Fruit fly (Drosophila melanogaster) whole organism, embryonic: ENCODE results near the gene CG33293.

ENCODE experiments used
- Aef1 ChIP-seq: fragments of 200-800 bp; sonication (Bioruptor generic); IDR thresholded peaks from 3 replicates; pipeline ENCODE4 v1.3.6; 2022; ENCODE audit warnings: missing biosample characterization, missing genetic modification characterization
- Antp ChIP-seq: fragments of 200-800 bp; sonication (Bioruptor generic); optimal IDR thresholded peaks from 3 replicates; lab custom pipeline; 2016; ENCODE audit warnings: missing biosample characterization, missing genetic modification characterization
- CG10147 ChIP-seq: fragments of 200-800 bp; sonication (Bioruptor generic); optimal IDR thresholded peaks from 2 replicates; lab custom pipeline; 2019; ENCODE audit warnings: missing biosample characterization, mild to moderate bottlenecking, missing genetic modification characterization, moderate library complexity
- CG10431 ChIP-seq: fragments of 200-800 bp; sonication (Bioruptor generic); optimal IDR thresholded peaks from 3 replicates; lab custom pipeline; 2018; ENCODE audit warnings: missing biosample characterization, mild to moderate bottlenecking, missing genetic modification characterization
- CG12071 ChIP-seq: fragments of 200-800 bp; sonication (Bioruptor generic); optimal IDR thresholded peaks from 3 replicates; lab custom pipeline; 2018; ENCODE audit warnings: missing biosample characterization, mild to moderate bottlenecking, missing genetic modification characterization
- CG14050 ChIP-seq: fragments of 200-800 bp; sonication (Bioruptor generic); IDR thresholded peaks from 3 replicates; pipeline ENCODE4 v1.3.6; 2022; ENCODE audit warnings: missing biosample characterization, missing genetic modification characterization
- CG14710 ChIP-seq: fragments of 200-800 bp; sonication (Bioruptor generic); optimal IDR thresholded peaks from 3 replicates; lab custom pipeline; 2019; ENCODE audit warnings: missing biosample characterization, mild to moderate bottlenecking, missing genetic modification characterization, moderate library complexity
- CG17829 ChIP-seq: fragments of 200-800 bp; optimal IDR thresholded peaks from 2 replicates; lab custom pipeline; 2019; ENCODE audit warnings: missing biosample characterization, mild to moderate bottlenecking, missing genetic modification characterization, moderate library complexity
- CG1832 ChIP-seq: fragments of 200-800 bp; sonication (Bioruptor generic); optimal IDR thresholded peaks from 2 replicates; lab custom pipeline; 2017; ENCODE audit warnings: missing biosample characterization, mild to moderate bottlenecking, missing genetic modification characterization, inconsistent platforms
- CG18476 ChIP-seq: fragments of 200-800 bp; sonication (Bioruptor generic); optimal IDR thresholded peaks from 2 replicates; lab custom pipeline; 2016; ENCODE audit warnings: missing biosample characterization, mild to moderate bottlenecking, missing genetic modification characterization
- CG2678 ChIP-seq: fragments of 200-800 bp; sonication (Bioruptor generic); optimal IDR thresholded peaks from 3 replicates; lab custom pipeline; 2019; ENCODE audit warnings: missing biosample characterization, mild to moderate bottlenecking, missing genetic modification characterization, moderate library complexity
- CG2712 ChIP-seq: fragments of 200-800 bp; optimal IDR thresholded peaks from 3 replicates; lab custom pipeline; 2019; ENCODE audit warnings: missing biosample characterization, mild to moderate bottlenecking, missing genetic modification characterization, moderate library complexity
- CG30020 ChIP-seq: fragments of 200-800 bp; optimal IDR thresholded peaks from 2 replicates; lab custom pipeline; 2019; ENCODE audit warnings: missing biosample characterization, mild to moderate bottlenecking, missing genetic modification characterization, moderate library complexity
- CG34422 ChIP-seq: fragments of 200-800 bp; sonication (Bioruptor generic); IDR thresholded peaks from 3 replicates; pipeline ENCODE4 v1.3.6; 2022; ENCODE audit warnings: missing biosample characterization, missing genetic modification characterization
- CG5180 ChIP-seq: fragments of 200-800 bp; sonication (Bioruptor generic); optimal IDR thresholded peaks from 3 replicates; lab custom pipeline; 2017; ENCODE audit warnings: missing biosample characterization, missing genetic modification characterization, mild to moderate bottlenecking, moderate library complexity, missing genetic modification reagents
- CG7271 ChIP-seq: fragments of 200-800 bp; sonication (Bioruptor generic); optimal IDR thresholded peaks from 2 replicates; lab custom pipeline; 2018; ENCODE audit warnings: missing biosample characterization, mild to moderate bottlenecking, missing genetic modification characterization, moderate library complexity
- CG8359 ChIP-seq: fragments of 200-800 bp; sonication (Bioruptor generic); optimal IDR thresholded peaks from 2 replicates; lab custom pipeline; 2017; ENCODE audit warnings: missing biosample characterization, mild to moderate bottlenecking, missing genetic modification characterization, borderline replicate concordance
- CG9932 ChIP-seq: fragments of 200-800 bp; sonication (Bioruptor generic); IDR thresholded peaks from 2 replicates; pipeline ENCODE4 v1.3.6; 2022; ENCODE audit warnings: missing biosample characterization, missing genetic modification characterization
- D19B ChIP-seq: fragments of 200-800 bp; sonication (Bioruptor generic); optimal IDR thresholded peaks from 2 replicates; lab custom pipeline; 2017; ENCODE audit warnings: missing biosample characterization, mild to moderate bottlenecking, missing genetic modification characterization
- Elba2 ChIP-seq: fragments of 200-800 bp; sonication (Bioruptor generic); optimal IDR thresholded peaks from 3 replicates; lab custom pipeline; 2016; ENCODE audit warnings: missing biosample characterization, missing genetic modification characterization
- Max ChIP-seq: fragments of 200-800 bp; sonication (Bioruptor generic); optimal IDR thresholded peaks from 2 replicates; lab custom pipeline; 2016; ENCODE audit warnings: missing biosample characterization, mild to moderate bottlenecking, missing genetic modification characterization
- Ravus ChIP-seq: fragments of 200-800 bp; sonication (Bioruptor generic); IDR thresholded peaks from 2 replicates; pipeline ENCODE4 v1.3.6; 2022; ENCODE audit warnings: missing biosample characterization, missing genetic modification characterization
- Sry-β ChIP-seq: fragments of 200-800 bp; sonication (Bioruptor generic); optimal IDR thresholded peaks from 2 replicates; lab custom pipeline; 2018; ENCODE audit warnings: missing biosample characterization, mild to moderate bottlenecking, missing genetic modification characterization, moderate library complexity
- TFAM ChIP-seq: fragments of 200-800 bp; sonication (Bioruptor generic); optimal IDR thresholded peaks from 2 replicates; lab custom pipeline; 2017; ENCODE audit warnings: missing biosample characterization, missing genetic modification characterization, inconsistent platforms
- Xbp1 ChIP-seq: fragments of 200-800 bp; sonication (Bioruptor generic); optimal IDR thresholded peaks from 3 replicates; lab custom pipeline; 2016; ENCODE audit warnings: missing biosample characterization, mild to moderate bottlenecking, missing genetic modification characterization
- Xrp1 ChIP-seq: fragments of 200-800 bp; sonication (Bioruptor generic); IDR thresholded peaks from 2 replicates; pipeline ENCODE4 v1.3.6; 2022; ENCODE audit warnings: missing biosample characterization, missing genetic modification characterization
- ac ChIP-seq: fragments of 200-800 bp; sonication (Bioruptor generic); optimal IDR thresholded peaks from 3 replicates; lab custom pipeline; 2017; ENCODE audit warnings: missing biosample characterization, mild to moderate bottlenecking, missing genetic modification characterization
- ase ChIP-seq: fragments of 200-800 bp; sonication (Bioruptor generic); IDR thresholded peaks from 3 replicates; pipeline ENCODE4 v1.3.6; 2022; ENCODE audit warnings: missing biosample characterization, missing genetic modification characterization
- bowl ChIP-seq: fragments of 200-800 bp; sonication (Bioruptor generic); IDR thresholded peaks from 2 replicates; pipeline ENCODE4 v1.3.6; 2022; ENCODE audit warnings: missing biosample characterization, missing genetic modification characterization
- chinmo ChIP-seq: fragments of 200-800 bp; sonication (Bioruptor generic); IDR thresholded peaks from 4 replicates; pipeline ENCODE4 v1.3.6; 2022; ENCODE audit warnings: missing biosample characterization, missing genetic modification characterization; ENCODE audit not compliant: partially characterized antibody
- chm ChIP-seq: fragments of 200-800 bp; sonication (Bioruptor generic); IDR thresholded peaks from 2 replicates; pipeline ENCODE4 v1.3.6; 2022; ENCODE audit warnings: missing biosample characterization, missing genetic modification characterization
- corto ChIP-seq: fragments of 200-800 bp; sonication (Bioruptor generic); optimal IDR thresholded peaks from 2 replicates; lab custom pipeline; 2016; ENCODE audit warnings: missing biosample characterization, mild to moderate bottlenecking, missing genetic modification characterization, moderate library complexity
- danr ChIP-seq: fragments of 200-800 bp; sonication (Bioruptor generic); IDR thresholded peaks from 2 replicates; pipeline ENCODE4 v1.3.6; 2022; ENCODE audit warnings: missing biosample characterization, missing genetic modification characterization
- ems ChIP-seq: fragments of 200-800 bp; sonication (Bioruptor generic); optimal IDR thresholded peaks from 3 replicates; lab custom pipeline; 2016; ENCODE audit warnings: missing biosample characterization, missing genetic modification characterization
- kay ChIP-seq: fragments of 200-800 bp; sonication (Bioruptor generic); optimal IDR thresholded peaks from 2 replicates; lab custom pipeline; 2016; ENCODE audit warnings: missing biosample characterization, missing genetic modification characterization
- kni ChIP-seq: fragments of 200-800 bp; sonication (Bioruptor generic); optimal IDR thresholded peaks from 3 replicates; lab custom pipeline; 2017; ENCODE audit warnings: mild to moderate bottlenecking, missing biosample characterization, missing genetic modification reagents, missing genetic modification characterization
- odd ChIP-seq: fragments of 200-800 bp; sonication (Bioruptor generic); optimal IDR thresholded peaks from 2 replicates; lab custom pipeline; 2017; ENCODE audit warnings: missing biosample characterization, mild to moderate bottlenecking, missing genetic modification characterization
- ro ChIP-seq: fragments of 200-800 bp; sonication (Bioruptor generic); IDR thresholded peaks from 2 replicates; pipeline ENCODE4 v1.3.6; 2022; ENCODE audit warnings: missing biosample characterization, missing genetic modification characterization
- row ChIP-seq: fragments of 200-800 bp; sonication (Bioruptor generic); IDR thresholded peaks from 3 replicates; pipeline ENCODE4 v1.3.6; 2022; ENCODE audit warnings: missing biosample characterization, missing genetic modification characterization
- schlank ChIP-seq: fragments of 200-800 bp; sonication (Bioruptor generic); optimal IDR thresholded peaks from 2 replicates; lab custom pipeline; 2018; ENCODE audit warnings: missing biosample characterization, mild to moderate bottlenecking, missing genetic modification characterization
- stc ChIP-seq: fragments of 200-800 bp; sonication (Bioruptor generic); IDR thresholded peaks from 2 replicates; pipeline ENCODE4 v1.3.6; 2022; ENCODE audit warnings: missing biosample characterization, missing genetic modification characterization
- zen ChIP-seq: fragments of 200-800 bp; sonication (Bioruptor generic); optimal IDR thresholded peaks from 3 replicates; lab custom pipeline; 2018; ENCODE audit warnings: missing biosample characterization, mild to moderate bottlenecking, missing genetic modification characterization, moderate library complexity

Gene CG33293

dm6 chr3R:5207277-5208114 is 33.0 kb downstream of the CG33293 start (continued):
- TF ChIP-seq CG10431 (no peak), Sry-β (GFP tag; lab: Kevin White, UChicago) (no peak), CG17829 (tag; lab: Kevin White, UChicago) (no peak), CG14050 (GFP tag; lab: Robert Waterston, UW) (no peak), CG9932 (no peak), kni (GFP tag; lab: Kevin White, UChicago) (peak; percentile 34), CG10147 (GFP tag; lab: Kevin White, UChicago) (no peak), ase (GFP tag; lab: Robert Waterston, UW) (no peak), odd (GFP tag; lab: Kevin White, UChicago) (no peak), Elba2 (GFP tag; lab: Kevin White, UChicago) (no peak), danr (GFP tag; lab: Robert Waterston, UW) (no peak), Xbp1 (GFP tag; lab: Kevin White, UChicago) (no peak), CG8359 (GFP tag; lab: Kevin White, UChicago) (no peak), Xrp1 (no peak), Antp (GFP tag; lab: Kevin White, UChicago) (no peak), row (GFP tag; lab: Robert Waterston, UW) (no peak), Aef1 (no peak), Ravus (GFP tag; lab: Robert Waterston, UW) (no peak), CG30020 (tag; lab: Kevin White, UChicago) (no peak), stc (GFP tag; lab: Robert Waterston, UW) (0 out of 2 replicates have a peak, but pooled peaks have one; percentile 22), chinmo (0 out of 4 replicates have a peak, but pooled peaks have one; percentile 59), schlank (no peak), ro (GFP tag; lab: Robert Waterston, UW) (no peak), CG12071 (GFP tag; lab: Kevin White, UChicago) (peak; percentile 37), ac (GFP tag; lab: Kevin White, UChicago) (no peak), CG34422 (GFP tag; lab: Robert Waterston, UW) (no peak), CG7271 (tag; lab: Kevin White, UChicago) (no peak), CG1832 (GFP tag; lab: Kevin White, UChicago) (no peak), zen (tag; lab: Kevin White, UChicago) (peak; percentile 36), TFAM (GFP tag; lab: Kevin White, UChicago) (no peak), Max (GFP tag; lab: Kevin White, UChicago) (no peak), CG18476 (no peak), D19B (GFP tag; lab: Kevin White, UChicago) (no peak), CG14710 (tag; lab: Kevin White, UChicago) (no peak), kay (GFP tag; lab: Kevin White, UChicago) (no peak), ems (GFP tag; lab: Kevin White, UChicago) (no peak), CG2678 (peak; percentile 1), CG2712 (tag; lab: Kevin White, UChicago) (no peak), chm (peak; percentile 13; the same call in 1 of the 2 replicates), corto (no peak), CG5180 (GFP tag; lab: Kevin White, UChicago) (no peak), bowl (GFP tag; lab: Robert Waterston, UW) (no peak)
